Fruit fly (Drosophila melanogaster): Measurements from ENCODE around the gene Pomp.
A peak's percentile ranks its signal among the peaks of the same experiment; 100 is the strongest.

Pomp gene

DNA sequence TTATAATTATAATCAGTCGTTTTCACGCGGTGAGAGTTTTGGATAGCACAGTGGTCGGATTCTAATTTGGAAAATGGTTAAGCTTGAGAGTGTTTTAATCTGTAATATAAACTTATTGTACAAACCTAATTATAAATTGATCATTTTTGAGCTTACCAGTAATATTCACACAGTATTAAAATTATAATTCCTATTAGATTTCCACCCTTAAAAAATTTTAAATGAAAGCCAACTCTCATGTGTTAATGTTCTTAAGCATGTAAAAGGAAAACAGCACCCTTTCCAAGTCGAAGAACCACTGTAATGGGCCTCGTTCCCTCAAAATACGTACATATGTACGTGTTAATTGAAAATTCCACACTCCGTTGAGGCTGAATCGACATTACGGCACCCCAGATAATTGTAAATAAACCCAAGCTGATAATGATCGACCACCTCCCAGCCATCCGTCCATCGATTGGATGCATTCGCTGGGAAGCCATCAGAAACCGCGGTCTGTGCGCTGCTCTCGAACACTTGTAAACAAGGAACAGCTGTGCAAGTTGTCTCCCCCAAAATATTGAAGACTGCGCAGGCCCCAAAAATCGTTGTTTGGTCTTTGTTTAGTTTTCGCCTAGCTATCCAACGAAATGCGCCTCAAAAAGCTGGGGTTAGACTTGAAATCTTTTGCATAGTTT, 27.5 kb upstream of the Pomp start (continued):
- TF ChIP-seq Nf-YC (tag; optimal IDR thresholded peaks at IDR 0.05) (peak; percentile 13), Kr (GFP tag; optimal IDR thresholded peaks at IDR 0.05) (no peak), kay (GFP tag; optimal IDR thresholded peaks at IDR 0.05) (no peak), org-1 (GFP tag; optimal IDR thresholded peaks at IDR 0.05) (peak; percentile 11), CG8765 (GFP tag; IDR thresholded peaks at IDR 0.05) (0 out of 2 replicates have a peak, but pooled peaks have one; percentile 28), CG32772 (GFP tag; IDR thresholded peaks at IDR 0.05) (no peak), shn (GFP tag; optimal IDR thresholded peaks at IDR 0.05) (no peak), CG1603 (tag; optimal IDR thresholded peaks at IDR 0.05) (no peak), ato (GFP tag; IDR thresholded peaks at IDR 0.05; ENCODE audit: partially characterized antibody) (no peak), CG10267 (tag; optimal IDR thresholded peaks at IDR 0.05) (peak; percentile 27), Eip74EF (GFP tag; optimal IDR thresholded peaks at IDR 0.05) (peak in 1 of 2 experiments; percentile 9), CG12744 (GFP tag; optimal IDR thresholded peaks at IDR 0.05) (no peak), D19A (tag; optimal IDR thresholded peaks at IDR 0.05) (peak; percentile 43), Fer3 (tag; optimal IDR thresholded peaks at IDR 0.05) (peak; percentile 53), sisA (GFP tag; IDR thresholded peaks at IDR 0.05) (peak; percentile 34), salm (tag; optimal IDR thresholded peaks at IDR 0.05) (no peak), Lpt (GFP tag; optimal IDR thresholded peaks at IDR 0.05) (no peak), sima (GFP tag; optimal IDR thresholded peaks at IDR 0.05) (no peak), CG11085 (GFP tag; IDR thresholded peaks at IDR 0.05) (no peak), pzg (GFP tag; optimal IDR thresholded peaks at IDR 0.05) (no peak), TFAM (GFP tag; optimal IDR thresholded peaks at IDR 0.05) (no peak), CG18619 (GFP tag; optimal IDR thresholded peaks at IDR 0.05) (no peak), CG6689 (GFP tag; IDR thresholded peaks at IDR 0.05) (peak; percentile 59), CG43689 (GFP tag; IDR thresholded peaks at IDR 0.05) (no peak), corto (GFP tag; optimal IDR thresholded peaks at IDR 0.05) (no peak), CG11560 (tag; IDR thresholded peaks at IDR 0.05) (no peak), CG2129 (GFP tag; IDR thresholded peaks at IDR 0.05; ENCODE audit: partially characterized antibody) (no peak), mam (GFP tag; optimal IDR thresholded peaks at IDR 0.05) (peak; percentile 12), grn (GFP tag; optimal IDR thresholded peaks at IDR 0.05) (no peak), CG3995 (GFP tag; optimal IDR thresholded peaks at IDR 0.05) (no peak), ase (GFP tag; IDR thresholded peaks at IDR 0.05) (0 out of 3 replicates have a peak, but pooled peaks have one; percentile 50), CG4424 (GFP tag; optimal IDR thresholded peaks at IDR 0.05) (peak; percentile 40), Ets65A (GFP tag) (peak; percentile 59), CG12155 (GFP tag; optimal IDR thresholded peaks at IDR 0.05) (no peak), Meics (GFP tag; optimal IDR thresholded peaks at IDR 0.05) (peak; percentile 29), fd96Cb (tag; optimal IDR thresholded peaks at IDR 0.05) (peak; percentile 45), CG11093 (GFP tag; IDR thresholded peaks at IDR 0.05) (0 out of 3 replicates have a peak, but pooled peaks have one; percentile 35), CG8944 (GFP tag; optimal IDR thresholded peaks at IDR 0.05) (no peak), ab (GFP tag; optimal IDR thresholded peaks at IDR 0.05) (no peak), dmrt99B (tag; optimal IDR thresholded peaks at IDR 0.05) (peak; percentile 75), pros (GFP tag; optimal IDR thresholded peaks at IDR 0.05) (no peak), wor (GFP tag; IDR thresholded peaks at IDR 0.05) (0 out of 2 replicates have a peak, but pooled peaks have one; percentile 25), CG13624 (GFP tag; optimal IDR thresholded peaks at IDR 0.05) (no peak), Sox100B (GFP tag; optimal IDR thresholded peaks at IDR 0.05) (peak; percentile 53), CG30403 (GFP tag; optimal IDR thresholded peaks at IDR 0.05) (peak; percentile 53), CG2116 (GFP tag; optimal IDR thresholded peaks at IDR 0.05) (no peak), Hsf (GFP tag; optimal IDR thresholded peaks at IDR 0.05) (peak; percentile 27), bsh (GFP tag; optimal IDR thresholded peaks at IDR 0.05) (peak in 1 of 2 experiments; percentile 69), CG3847 (GFP tag; IDR thresholded peaks at IDR 0.05) (peak; percentile 41; the same call in 1 of the 2 replicates), gsb (GFP tag; IDR thresholded peaks at IDR 0.05) (peak; percentile 39; the same call in 1 of the 2 replicates)
